Worm (Caenorhabditis elegans): ENCODE data around the gene clec-2.
"Not testable (repeated sequence)": the region's sequence is repeated elsewhere in the genome, so short reads cannot be mapped to it uniquely, and the experiment has no call there.

The clec-2 gene

DNA sequence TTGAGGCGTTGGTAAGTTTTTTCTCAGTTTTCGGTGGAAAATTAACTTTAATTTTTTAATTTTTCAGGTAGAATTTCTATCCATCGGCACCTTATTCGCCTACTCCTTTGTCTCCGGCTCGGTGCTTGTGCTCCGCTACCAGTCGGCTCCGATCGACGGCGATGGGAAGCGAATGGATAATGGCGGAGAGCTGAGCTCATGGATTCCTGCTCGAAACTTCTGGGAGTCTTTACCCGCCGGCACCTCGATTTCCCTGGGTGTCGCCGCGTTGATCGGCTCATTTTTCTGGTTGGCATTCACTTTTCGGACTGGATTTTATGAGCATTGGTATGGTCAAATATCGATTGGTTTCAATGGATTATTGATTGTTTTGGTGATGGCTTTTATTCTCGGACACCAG, 11.7 kb upstream of the clec-2 start:
- TF ChIP-seq ahr-1 (tag; optimal IDR thresholded peaks at IDR 0.05) (no peak), unc-3 (GFP tag; conservative IDR thresholded peaks at IDR 0.05) (no peak), unc-3 (tag; optimal IDR thresholded peaks at IDR 0.05) (no peak), fkh-6 (tag; optimal IDR thresholded peaks at IDR 0.05) (no peak), ceh-6 (GFP tag; optimal IDR thresholded peaks at IDR 0.05) (no peak), hlh-30 (tag; optimal IDR thresholded peaks at IDR 0.05; ENCODE audit: insufficient read depth) (no peak), rnt-1 (tag; optimal IDR thresholded peaks at IDR 0.05) (no peak), ceh-14 (tag; optimal IDR thresholded peaks at IDR 0.05) (no peak), T23F11.4 (GFP tag; optimal IDR thresholded peaks at IDR 0.05) (no peak), tbx-2 (tag; optimal IDR thresholded peaks at IDR 0.05) (no peak), ets-4 (tag; optimal IDR thresholded peaks at IDR 0.05) (no peak), hlh-13 (GFP tag; optimal IDR thresholded peaks at IDR 0.05) (no peak), sdc-2 (tag; optimal IDR thresholded peaks at IDR 0.05) (no peak), fax-1 (tag; optimal IDR thresholded peaks at IDR 0.05) (no peak), ceh-2 (tag; optimal IDR thresholded peaks at IDR 0.05) (no peak), ref-2 (tag; optimal IDR thresholded peaks at IDR 0.05) (no peak)

ce11 chrII:3032480-3032879, 9.2 kb upstream of the clec-2 start, which contains the start of gene B0454.6:
TSS of gene B0454.6 (plus strand) at chrII:3032780.
- TF ChIP-seq che-1, unc-42, ceh-14 (tag; optimal IDR thresholded peaks at IDR 0.05): not testable (repeated sequence)

DNA sequence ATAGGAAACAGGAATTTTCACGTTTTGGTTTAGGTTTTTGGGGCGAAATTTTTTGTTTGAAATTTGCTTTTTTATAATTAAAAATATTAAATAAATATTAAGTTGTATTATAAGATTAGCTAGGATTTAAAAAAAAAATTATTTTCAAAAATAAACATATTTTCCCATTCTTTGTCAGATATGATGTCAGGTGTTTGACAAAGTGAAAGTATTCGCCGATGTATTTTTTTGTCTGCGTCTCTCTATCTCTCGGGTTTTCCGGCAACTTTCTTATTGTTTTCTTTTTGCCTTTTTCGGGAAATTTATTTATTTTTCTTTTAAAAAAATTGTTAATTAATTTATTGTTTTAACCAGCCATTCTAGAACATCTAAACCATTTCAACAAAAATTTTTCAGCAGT, 7.2 kb upstream of the clec-2 start:
- TF ChIP-seq gmeb-2 (tag; optimal IDR thresholded peaks at IDR 0.05) (no peak), pha-4 (tag; optimal IDR thresholded peaks at IDR 0.05) (no peak), pros-1 (tag; optimal IDR thresholded peaks at IDR 0.05) (no peak), eyg-1 (tag; optimal IDR thresholded peaks at IDR 0.05) (no peak), lin-11 (tag; optimal IDR thresholded peaks at IDR 0.05) (no peak), pag-3 (tag; optimal IDR thresholded peaks at IDR 0.05; ENCODE audit: borderline replicate concordance) (no peak), C08G9.2 (tag; optimal IDR thresholded peaks at IDR 0.05) (no peak), ceh-31 (tag; optimal IDR thresholded peaks at IDR 0.05) (no peak), che-1 (tag; optimal IDR thresholded peaks at IDR 0.05) (no peak), ceh-22 (tag; optimal IDR thresholded peaks at IDR 0.05) (no peak), npax-4 (tag; optimal IDR thresholded peaks at IDR 0.05) (no peak), lim-6 (tag; optimal IDR thresholded peaks at IDR 0.05) (no peak), hlh-13 (GFP tag; optimal IDR thresholded peaks at IDR 0.05) (no peak), ahr-1 (tag; optimal IDR thresholded peaks at IDR 0.05) (no peak)

DNA sequence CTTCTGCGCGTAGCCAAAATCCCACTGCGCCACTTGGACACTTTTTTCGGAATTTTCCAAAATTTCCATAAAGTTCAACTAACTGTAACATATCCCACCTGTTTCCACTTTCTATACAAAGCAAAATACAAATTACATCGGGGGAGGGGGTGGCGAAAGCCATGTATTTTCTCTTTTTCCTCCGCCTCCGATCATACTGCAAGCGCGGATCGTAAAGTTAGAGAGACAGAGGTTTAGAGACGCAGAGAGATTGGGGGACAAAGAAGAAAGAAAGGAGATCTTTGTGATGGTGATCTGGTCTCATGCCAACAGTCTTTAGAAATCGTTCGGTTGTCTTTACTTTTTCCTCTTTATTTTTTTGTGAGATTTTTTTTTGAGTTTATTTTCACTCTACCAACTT, 5.0 kb upstream of the clec-2 start:
- no peak for TF ChIP-seq sox-4 (tag; optimal IDR thresholded peaks at IDR 0.05)
- TF ChIP-seq unc-3 (GFP tag; conservative IDR thresholded peaks at IDR 0.05) = no peak
- no peak for TF ChIP-seq unc-3 (tag; optimal IDR thresholded peaks at IDR 0.05)
- no peak for TF ChIP-seq ttx-3 (tag; optimal IDR thresholded peaks at IDR 0.05)
- no peak for TF ChIP-seq ceh-31 (tag; optimal IDR thresholded peaks at IDR 0.05)
- no peak for TF ChIP-seq dmd-4 (tag; optimal IDR thresholded peaks at IDR 0.05; ENCODE audit: borderline replicate concordance)
- TF ChIP-seq hlh-8 (tag; optimal IDR thresholded peaks at IDR 0.05) = no peak
- no peak for TF ChIP-seq ceh-14 (tag; optimal IDR thresholded peaks at IDR 0.05)
- no peak for TF ChIP-seq K09A11.1 (tag; optimal IDR thresholded peaks at IDR 0.05; ENCODE audit: insufficient read depth)
- no peak for TF ChIP-seq ref-2 (tag; optimal IDR thresholded peaks at IDR 0.05)
- TF ChIP-seq odd-2 (tag; optimal IDR thresholded peaks at IDR 0.05) = no peak
- TF ChIP-seq gmeb-2 (tag; optimal IDR thresholded peaks at IDR 0.05) = no peak

DNA sequence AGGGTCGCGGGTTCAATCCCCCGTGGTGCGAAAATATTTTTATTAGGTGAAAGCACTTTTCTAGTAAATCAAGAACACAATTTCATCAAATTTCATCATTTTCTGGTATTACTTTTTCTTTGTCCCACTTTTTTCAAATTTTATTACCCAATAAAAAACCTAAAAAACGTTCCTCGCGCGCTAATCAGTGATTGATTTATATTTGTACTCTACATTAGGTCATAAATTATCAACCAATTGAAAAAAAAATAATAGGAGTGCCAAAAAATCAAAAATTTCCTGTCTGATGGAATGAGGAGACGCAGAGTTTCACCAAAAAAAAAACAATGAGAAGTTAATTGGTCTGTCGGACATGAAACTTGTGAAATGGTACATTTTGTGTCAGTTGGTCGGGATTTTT, 1.4 kb upstream of the clec-2 start:
- TF ChIP-seq ceh-6 (GFP tag; optimal IDR thresholded peaks at IDR 0.05) (no peak), F13H6.1 (tag; optimal IDR thresholded peaks at IDR 0.05) (no peak), elt-4 (tag; optimal IDR thresholded peaks at IDR 0.05) (no peak), ets-4 (tag; optimal IDR thresholded peaks at IDR 0.05) (no peak), unc-42 (tag; optimal IDR thresholded peaks at IDR 0.05) (no peak), ceh-31 (tag; optimal IDR thresholded peaks at IDR 0.05) (no peak)
